Fruit fly (Drosophila melanogaster): Measurements from ENCODE around the gene CG15482.

Gene CG15482

DNA sequence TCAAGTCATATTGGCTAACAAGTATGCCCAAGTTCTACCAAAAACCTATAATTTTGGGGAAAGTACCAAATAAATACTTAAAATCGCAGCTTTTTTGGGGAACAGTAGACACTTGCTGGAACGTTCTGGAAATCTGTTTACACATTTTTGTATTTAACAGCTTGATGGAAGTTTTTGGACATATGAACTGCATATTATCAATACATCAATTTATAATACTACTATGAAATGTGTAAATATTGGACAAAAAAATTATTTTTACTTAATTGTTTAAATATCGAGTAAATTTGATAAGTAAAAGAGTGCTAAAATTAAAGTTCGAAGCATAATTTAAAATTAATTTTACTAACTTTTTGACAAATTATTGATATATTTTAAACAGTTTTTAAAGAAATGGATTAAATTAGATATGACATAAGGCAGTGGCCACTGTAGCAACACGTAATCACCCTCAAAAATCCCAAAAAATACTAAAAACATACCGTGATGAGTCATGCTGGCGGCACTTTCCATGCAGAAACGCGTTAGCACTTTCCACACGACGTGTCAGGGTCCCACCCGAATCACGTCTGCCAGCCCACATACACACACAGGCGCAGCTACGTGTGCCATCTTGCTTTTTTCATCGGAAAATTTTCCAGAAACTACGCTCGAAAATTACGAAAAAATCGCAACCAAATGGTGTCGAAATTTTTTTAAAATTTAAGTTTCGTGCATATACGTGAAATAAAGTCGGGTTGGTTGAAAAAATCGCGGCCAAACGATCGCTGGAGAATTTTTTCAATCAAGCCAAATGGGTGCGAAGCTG lies 46.4 kb downstream of the CG15482 start, which contains the start of gene Sirt1 (continued):
- TF ChIP-seq gsb (GFP tag; IDR thresholded peaks at IDR 0.05) (peak; percentile 52; the same call in 1 of the 2 replicates), CG4707 (GFP tag; optimal IDR thresholded peaks at IDR 0.05) (no peak), ind (GFP tag; optimal IDR thresholded peaks at IDR 0.05) (peak; percentile 90), CG11696 (GFP tag; IDR thresholded peaks at IDR 0.05) (0 out of 2 replicates have a peak, but pooled peaks have one; percentile 35), hkb (optimal IDR thresholded peaks at IDR 0.05) (no peak), hkb (GFP tag; IDR thresholded peaks at IDR 0.05) (peak; percentile 46; the same call in 1 of the 2 replicates), CG32772 (GFP tag; IDR thresholded peaks at IDR 0.05) (peak; percentile 75; the same call in 1 of the 2 replicates), Elba2 (GFP tag; optimal IDR thresholded peaks at IDR 0.05) (peak; percentile 73), corto (GFP tag; optimal IDR thresholded peaks at IDR 0.05) (no peak), gce (GFP tag; IDR thresholded peaks at IDR 0.05) (no peak), CG7839 (tag; optimal IDR thresholded peaks at IDR 0.05) (peak; percentile 95), zfh2 (GFP tag; optimal IDR thresholded peaks at IDR 0.05) (peak; percentile 43), croc (GFP tag; conservative IDR thresholded peaks at IDR 0.05) (peak; percentile 75), CG15073 (GFP tag; optimal IDR thresholded peaks at IDR 0.05) (peak; percentile 44), CG43689 (GFP tag; IDR thresholded peaks at IDR 0.05) (peak; percentile 58), HmgD (GFP tag; optimal IDR thresholded peaks at IDR 0.05) (no peak), CG2116 (GFP tag; optimal IDR thresholded peaks at IDR 0.05) (peak; percentile 66), CG16863 (GFP tag; optimal IDR thresholded peaks at IDR 0.05) (peak; percentile 57), CG9727 (GFP tag; optimal IDR thresholded peaks at IDR 0.05) (peak; percentile 93), sd (tag; optimal IDR thresholded peaks at IDR 0.05) (peak; percentile 54), CG2199 (GFP tag; IDR thresholded peaks at IDR 0.05) (no peak), Xrp1 (GFP tag; IDR thresholded peaks at IDR 0.05) (peak; percentile 80), lmd (GFP tag; IDR thresholded peaks at IDR 0.05) (peak; percentile 90), Camta (GFP tag; optimal IDR thresholded peaks at IDR 0.05) (peak; percentile 18), ro (GFP tag; IDR thresholded peaks at IDR 0.05) (peak; percentile 66; the same call in 1 of the 2 replicates), btn (GFP tag; optimal IDR thresholded peaks at IDR 0.05) (no peak), sens-2 (GFP tag; IDR thresholded peaks at IDR 0.05) (0 out of 2 replicates have a peak, but pooled peaks have one; percentile 8), her (GFP tag; optimal IDR thresholded peaks at IDR 0.05) (peak; percentile 42), E2f2 (GFP tag; IDR thresholded peaks at IDR 0.05) (peak; percentile 43; the same call in 1 of the 2 replicates), CG4404 (GFP tag; IDR thresholded peaks at IDR 0.05) (peak; percentile 86), CG17328 (GFP tag; IDR thresholded peaks at IDR 0.05) (peak; percentile 42; the same call in 1 of the 2 replicates), run (tag; optimal IDR thresholded peaks at IDR 0.05) (peak; percentile 67), CG11085 (GFP tag; IDR thresholded peaks at IDR 0.05) (peak; percentile 74), CG34422 (GFP tag; IDR thresholded peaks at IDR 0.05) (no peak; the same call in 2 of the 3 replicates), grn (GFP tag; optimal IDR thresholded peaks at IDR 0.05) (no peak), Mrtf (GFP tag; IDR thresholded peaks at IDR 0.05) (peak; percentile 66), CG3407 (GFP tag; optimal IDR thresholded peaks at IDR 0.05) (peak; percentile 72), CG6791 (GFP tag; IDR thresholded peaks at IDR 0.05; ENCODE audit: partially characterized antibody) (0 out of 3 replicates have a peak, but pooled peaks have one; percentile 26), seq (GFP tag; IDR thresholded peaks at IDR 0.05) (peak; percentile 72; the same call in 1 of the 2 replicates), CG10209 (GFP tag; optimal IDR thresholded peaks at IDR 0.05) (peak; percentile 88), CG4424 (GFP tag; optimal IDR thresholded peaks at IDR 0.05) (peak; percentile 90), MESR4 (GFP tag; optimal IDR thresholded peaks at IDR 0.05) (peak; percentile 99), Scr (GFP tag; IDR thresholded peaks at IDR 0.05; ENCODE audit: partially characterized antibody) (peak; percentile 35; the same call in 1 of the 2 replicates), CG12659 (GFP tag; optimal IDR thresholded peaks at IDR 0.05) (peak; percentile 93), CG12219 (GFP tag; optimal IDR thresholded peaks at IDR 0.05) (peak; percentile 16), chif (GFP tag; optimal IDR thresholded peaks at IDR 0.05) (peak; percentile 23 to 70), knrl (GFP tag; IDR thresholded peaks at IDR 0.05; ENCODE audit: partially characterized antibody) (peak; percentile 32; the same call in 1 of the 3 replicates), CG15479 (GFP tag; optimal IDR thresholded peaks at IDR 0.05) (no peak), CoRest (tag; optimal IDR thresholded peaks at IDR 0.05) (peak; percentile 98)

All from whole organism, embryonic.